Worm (Caenorhabditis elegans): Measurements from ENCODE around the gene T06E8.8.

T06E8.8 gene

ce11 chrV:10054872-10055271 is 11.3 kb downstream of the T06E8.8 start, which contains the start of gene yif-1:
Gene yif-1, minus strand, starts transcription at chrV:10054913.
- TF ChIP-seq ham-2 (GFP tag; optimal IDR thresholded peaks at IDR 0.05) = no peak
- TF ChIP-seq M03D4.4 (tag; optimal IDR thresholded peaks at IDR 0.05) = no peak
- TF ChIP-seq mep-1 (tag; optimal IDR thresholded peaks at IDR 0.05) = no peak
- TF ChIP-seq cnd-1 (tag; optimal IDR thresholded peaks at IDR 0.05) = no peak
- peak; percentile 88 for TF ChIP-seq ces-1 (GFP tag; optimal IDR thresholded peaks at IDR 0.05)
- TF ChIP-seq lsy-2 (tag; optimal IDR thresholded peaks at IDR 0.05) = peak; percentile 88
- no peak for TF ChIP-seq drap-1 (GFP tag; optimal IDR thresholded peaks at IDR 0.05)
- no peak for TF ChIP-seq sem-2 (GFP tag; optimal IDR thresholded peaks at IDR 0.05)
- TF ChIP-seq elt-1 (tag; optimal IDR thresholded peaks at IDR 0.05; ENCODE audit: borderline replicate concordance, insufficient read depth) = no peak
- TF ChIP-seq nhr-237 (tag; optimal IDR thresholded peaks at IDR 0.05) = no peak
- TF ChIP-seq tbx-8 (GFP tag; optimal IDR thresholded peaks at IDR 0.05) = no peak
- TF ChIP-seq unc-62 (GFP tag; optimal IDR thresholded peaks at IDR 0.05) = no peak
- no peak for TF ChIP-seq nhr-76 (tag; optimal IDR thresholded peaks at IDR 0.05)
- no peak for TF ChIP-seq mls-2 (tag; optimal IDR thresholded peaks at IDR 0.05)
- no peak for TF ChIP-seq nhr-12 (tag; optimal IDR thresholded peaks at IDR 0.05)
- TF ChIP-seq nhr-28 (tag; optimal IDR thresholded peaks at IDR 0.05) = no peak
- TF ChIP-seq lin-13 (tag; optimal IDR thresholded peaks at IDR 0.05) = no peak

ce11 chrV:10058748-10059147 is 15.2 kb downstream of the T06E8.8 start:
- TF ChIP-seq mep-1 (tag; optimal IDR thresholded peaks at IDR 0.05) (no peak), elt-1 (tag; optimal IDR thresholded peaks at IDR 0.05; ENCODE audit: borderline replicate concordance, insufficient read depth) (no peak), M03D4.4 (tag; optimal IDR thresholded peaks at IDR 0.05) (no peak), nhr-76 (tag; optimal IDR thresholded peaks at IDR 0.05) (no peak), mls-2 (tag; optimal IDR thresholded peaks at IDR 0.05) (no peak), drap-1 (GFP tag; optimal IDR thresholded peaks at IDR 0.05) (no peak), ztf-11 (tag; optimal IDR thresholded peaks at IDR 0.05) (no peak), nhr-237 (tag; optimal IDR thresholded peaks at IDR 0.05) (no peak), ham-2 (GFP tag; optimal IDR thresholded peaks at IDR 0.05) (no peak), ces-1 (GFP tag; optimal IDR thresholded peaks at IDR 0.05) (no peak)

ce11 chrV:10060039-10060438 is 16.5 kb downstream of the T06E8.8 start:
- peak; percentile 68 for TF ChIP-seq hlh-1 (tag; optimal IDR thresholded peaks at IDR 0.05)
- TF ChIP-seq drap-1 (GFP tag; optimal IDR thresholded peaks at IDR 0.05) = no peak
- no peak for TF ChIP-seq M03D4.4 (tag; optimal IDR thresholded peaks at IDR 0.05)
- TF ChIP-seq unc-120 (tag; optimal IDR thresholded peaks at IDR 0.05; ENCODE audit: poor library complexity, severe bottlenecking) = peak; percentile 4
- TF ChIP-seq ces-1 (GFP tag; optimal IDR thresholded peaks at IDR 0.05) = no peak
- TF ChIP-seq lin-13 (tag; optimal IDR thresholded peaks at IDR 0.05) = no peak

DNA sequence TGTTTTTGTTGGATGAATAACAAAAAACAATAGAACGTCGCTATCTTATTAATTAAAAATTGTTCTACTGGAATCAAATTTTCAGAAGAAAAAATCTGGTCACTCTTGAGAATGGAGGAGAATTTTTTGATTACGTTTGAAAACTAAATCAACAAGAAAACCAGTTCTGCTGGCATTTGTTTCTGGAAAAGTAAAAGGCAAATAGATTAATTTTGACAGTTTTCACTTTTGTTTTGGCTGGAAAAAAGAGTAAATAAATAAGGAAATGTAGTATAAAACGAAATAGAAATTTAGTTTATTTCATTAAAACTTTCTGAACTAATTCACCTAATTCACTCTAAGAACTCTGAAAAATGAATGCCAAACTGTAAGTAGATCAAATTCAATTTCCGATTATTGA is 20.7 kb downstream of the T06E8.8 start, which contains the start of gene fipr-13:
fipr-13 (plus strand) TSS at position 301 of the 400 bp plus-strand sequence.
- TF ChIP-seq ham-2 (GFP tag; optimal IDR thresholded peaks at IDR 0.05) = no peak
- no peak for TF ChIP-seq blmp-1 (tag; optimal IDR thresholded peaks at IDR 0.05)
- no peak for TF ChIP-seq lin-13 (tag; optimal IDR thresholded peaks at IDR 0.05)
- TF ChIP-seq nhr-12 (tag; optimal IDR thresholded peaks at IDR 0.05) = no peak
- TF ChIP-seq bed-3 (GFP tag; optimal IDR thresholded peaks at IDR 0.05) = no peak
- TF ChIP-seq ces-1 (GFP tag; optimal IDR thresholded peaks at IDR 0.05) = no peak
- TF ChIP-seq ceh-43 (GFP tag; optimal IDR thresholded peaks at IDR 0.05) = no peak
- no peak for TF ChIP-seq pha-4 (tag; optimal IDR thresholded peaks at IDR 0.05)
- TF ChIP-seq nhr-28 (tag; optimal IDR thresholded peaks at IDR 0.05) = no peak
- TF ChIP-seq unc-62 (GFP tag; optimal IDR thresholded peaks at IDR 0.05) = no peak
- TF ChIP-seq nhr-2 (tag; optimal IDR thresholded peaks at IDR 0.05) = no peak

DNA sequence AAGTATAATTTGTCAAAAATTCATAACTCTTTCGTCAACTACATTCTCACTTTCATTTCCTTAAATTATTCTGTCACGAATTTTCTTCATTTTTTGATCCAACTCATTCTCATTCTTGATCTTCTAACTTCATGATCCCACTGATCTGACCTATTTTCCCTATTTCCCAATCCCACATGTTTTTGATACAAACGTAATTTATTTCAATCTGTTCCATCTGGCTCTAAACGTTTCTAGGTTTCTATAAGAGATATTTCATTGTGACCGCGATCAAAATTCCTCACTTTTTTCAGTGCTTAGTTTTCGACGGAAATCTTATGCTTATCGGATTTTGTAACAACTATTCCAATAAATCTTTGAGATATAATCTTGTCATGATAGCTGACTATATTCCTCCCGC is 22.1 kb downstream of the T06E8.8 start:
- no peak for TF ChIP-seq sem-2 (GFP tag; optimal IDR thresholded peaks at IDR 0.05)
- no peak for TF ChIP-seq elt-1 (tag; optimal IDR thresholded peaks at IDR 0.05; ENCODE audit: borderline replicate concordance, insufficient read depth)
- TF ChIP-seq nhr-237 (tag; optimal IDR thresholded peaks at IDR 0.05) = no peak
- no peak for TF ChIP-seq lin-32 (GFP tag; optimal IDR thresholded peaks at IDR 0.05)
- TF ChIP-seq M03D4.4 (tag; optimal IDR thresholded peaks at IDR 0.05) = no peak
- TF ChIP-seq pha-4 (tag; optimal IDR thresholded peaks at IDR 0.05) = no peak
- no peak for TF ChIP-seq mls-2 (tag; optimal IDR thresholded peaks at IDR 0.05)
- no peak for TF ChIP-seq unc-120 (tag; optimal IDR thresholded peaks at IDR 0.05; ENCODE audit: poor library complexity, severe bottlenecking)
- no peak for TF ChIP-seq nhr-76 (tag; optimal IDR thresholded peaks at IDR 0.05)
- TF ChIP-seq ham-2 (GFP tag; optimal IDR thresholded peaks at IDR 0.05) = no peak
- TF ChIP-seq lsy-2 (tag; optimal IDR thresholded peaks at IDR 0.05) = no peak
- no peak for TF ChIP-seq nhr-28 (tag; optimal IDR thresholded peaks at IDR 0.05)

DNA sequence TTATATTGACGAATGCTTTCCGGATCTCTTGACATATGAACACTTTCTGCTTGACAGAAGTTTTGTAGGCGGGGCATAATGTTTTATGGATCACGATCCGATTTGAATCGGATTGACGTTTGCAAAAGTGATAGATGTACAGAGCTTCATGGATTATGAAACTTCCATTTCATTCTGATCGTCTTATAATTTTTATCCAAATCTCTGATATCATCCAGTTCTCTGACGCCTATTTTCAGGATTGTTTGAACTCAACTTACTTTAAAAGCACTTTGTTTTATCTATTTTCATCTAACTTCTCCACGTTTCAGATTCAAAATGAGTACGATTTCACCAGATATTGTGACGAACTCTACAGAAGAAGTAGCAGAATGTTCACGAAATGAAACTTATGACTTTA is 23.2 kb downstream of the T06E8.8 start, which contains the start of gene npr-39:
npr-39 (plus strand) TSS at position 301 of the 400 bp plus-strand sequence.
- no peak for TF ChIP-seq ces-1 (GFP tag; optimal IDR thresholded peaks at IDR 0.05)
- no peak for TF ChIP-seq M03D4.4 (tag; optimal IDR thresholded peaks at IDR 0.05)

Data from whole organism, mixed stage, embryonic.